Worm (Caenorhabditis elegans): ENCODE data around the gene nrf-6.

nrf-6 gene

ce11 chrII:8065985-8066384 lies 33.5 kb upstream of the nrf-6 start, which contains the start of gene pdha-1:
TSS of gene pdha-1 (plus strand) at chrII:8066285.
- no peak for TF ChIP-seq mep-1 (tag; optimal IDR thresholded peaks at IDR 0.05)
- TF ChIP-seq M03D4.4 (tag; optimal IDR thresholded peaks at IDR 0.05) = no peak
- TF ChIP-seq lsy-2 (tag; optimal IDR thresholded peaks at IDR 0.05) = no peak
- TF ChIP-seq unc-120 (tag; optimal IDR thresholded peaks at IDR 0.05; ENCODE audit: poor library complexity, severe bottlenecking) = no peak
- no peak for TF ChIP-seq nhr-2 (tag; optimal IDR thresholded peaks at IDR 0.05)
- no peak for TF ChIP-seq hlh-1 (tag; optimal IDR thresholded peaks at IDR 0.05)
- TF ChIP-seq mab-5 (tag; optimal IDR thresholded peaks at IDR 0.05) = no peak
- TF ChIP-seq unc-62 (GFP tag; optimal IDR thresholded peaks at IDR 0.05) = no peak
- no peak for TF ChIP-seq nhr-28 (tag; optimal IDR thresholded peaks at IDR 0.05)
- TF ChIP-seq pha-4 (tag; optimal IDR thresholded peaks at IDR 0.05) = no peak
- no peak for TF ChIP-seq drap-1 (GFP tag; optimal IDR thresholded peaks at IDR 0.05)
- TF ChIP-seq nhr-237 (tag; optimal IDR thresholded peaks at IDR 0.05) = no peak
- TF ChIP-seq zip-8 (tag; optimal IDR thresholded peaks at IDR 0.05) = no peak
- no peak for TF ChIP-seq sptf-1 (tag; optimal IDR thresholded peaks at IDR 0.05)
- no peak for TF ChIP-seq blmp-1 (tag; optimal IDR thresholded peaks at IDR 0.05)
- no peak for TF ChIP-seq ceh-83 (GFP tag; optimal IDR thresholded peaks at IDR 0.05)
- no peak for TF ChIP-seq bed-3 (GFP tag; optimal IDR thresholded peaks at IDR 0.05)

ce11 chrII:8062334-8062791 lies 29.9 kb upstream of the nrf-6 start, which contains the start of gene ufd-2:
TSS of gene ufd-2 (plus strand) at chrII:8062741.
- TF ChIP-seq hlh-1 (tag; optimal IDR thresholded peaks at IDR 0.05) (peak; percentile 41), nhr-12 (tag; optimal IDR thresholded peaks at IDR 0.05) (no peak), ces-1 (GFP tag; optimal IDR thresholded peaks at IDR 0.05) (peak; percentile 59), pha-4 (tag; optimal IDR thresholded peaks at IDR 0.05) (peak; percentile 73), mls-2 (tag; optimal IDR thresholded peaks at IDR 0.05) (no peak), elt-3 (tag; optimal IDR thresholded peaks at IDR 0.05) (no peak), mep-1 (tag; optimal IDR thresholded peaks at IDR 0.05) (peak; percentile 76), nhr-237 (tag; optimal IDR thresholded peaks at IDR 0.05) (peak; percentile 48), lin-13 (tag; optimal IDR thresholded peaks at IDR 0.05) (peak; percentile 76), blmp-1 (tag; optimal IDR thresholded peaks at IDR 0.05) (no peak), ceh-39 (tag; optimal IDR thresholded peaks at IDR 0.05) (peak; percentile 43), lin-32 (GFP tag; optimal IDR thresholded peaks at IDR 0.05) (no peak), cnd-1 (tag; optimal IDR thresholded peaks at IDR 0.05) (peak; percentile 25), lsy-2 (tag; optimal IDR thresholded peaks at IDR 0.05) (peak; percentile 63), drap-1 (GFP tag; optimal IDR thresholded peaks at IDR 0.05) (peak; percentile 41)

- no peak for TF ChIP-seq cnd-1 (tag; optimal IDR thresholded peaks at IDR 0.05)
- TF ChIP-seq ham-2 (GFP tag; optimal IDR thresholded peaks at IDR 0.05) = no peak
- no peak for TF ChIP-seq snpc-4 (tag; optimal IDR thresholded peaks at IDR 0.05)
- TF ChIP-seq zip-8 (tag; optimal IDR thresholded peaks at IDR 0.05) = no peak
- no peak for TF ChIP-seq ces-1 (GFP tag; optimal IDR thresholded peaks at IDR 0.05)
- no peak for TF ChIP-seq nhr-2 (tag; optimal IDR thresholded peaks at IDR 0.05)
- TF ChIP-seq elt-1 (tag; optimal IDR thresholded peaks at IDR 0.05; ENCODE audit: borderline replicate concordance, insufficient read depth) = no peak
- no peak for TF ChIP-seq nhr-12 (tag; optimal IDR thresholded peaks at IDR 0.05)
- no peak for TF ChIP-seq pha-4 (tag; optimal IDR thresholded peaks at IDR 0.05)
- TF ChIP-seq tbx-8 (GFP tag; optimal IDR thresholded peaks at IDR 0.05) = no peak
- TF ChIP-seq mab-5 (tag; optimal IDR thresholded peaks at IDR 0.05) = no peak
- TF ChIP-seq drap-1 (GFP tag; optimal IDR thresholded peaks at IDR 0.05) = no peak
- no peak for TF ChIP-seq elt-3 (tag; optimal IDR thresholded peaks at IDR 0.05)
- TF ChIP-seq M03D4.4 (tag; optimal IDR thresholded peaks at IDR 0.05) = no peak
- TF ChIP-seq mls-2 (tag; optimal IDR thresholded peaks at IDR 0.05) = no peak
- TF ChIP-seq ztf-11 (tag; optimal IDR thresholded peaks at IDR 0.05) = no peak
- TF ChIP-seq lsy-2 (tag; optimal IDR thresholded peaks at IDR 0.05) = no peak
- TF ChIP-seq unc-39 (tag; optimal IDR thresholded peaks at IDR 0.05) = no peak
- no peak for TF ChIP-seq hlh-1 (tag; optimal IDR thresholded peaks at IDR 0.05)
- no peak for TF ChIP-seq lin-13 (tag; optimal IDR thresholded peaks at IDR 0.05)
Observed at ce11 chrII:8059532-8059931, 27.0 kb upstream of the nrf-6 start.

- TF ChIP-seq blmp-1 (tag; optimal IDR thresholded peaks at IDR 0.05) = no peak
- TF ChIP-seq snpc-4 (tag; optimal IDR thresholded peaks at IDR 0.05) = no peak
- TF ChIP-seq mls-2 (tag; optimal IDR thresholded peaks at IDR 0.05) = no peak
- TF ChIP-seq unc-39 (tag; optimal IDR thresholded peaks at IDR 0.05) = no peak
- TF ChIP-seq nhr-2 (tag; optimal IDR thresholded peaks at IDR 0.05) = no peak
- no peak for TF ChIP-seq flh-1 (GFP tag; optimal IDR thresholded peaks at IDR 0.05)
- TF ChIP-seq drap-1 (GFP tag; optimal IDR thresholded peaks at IDR 0.05) = no peak
- TF ChIP-seq ceh-43 (GFP tag; optimal IDR thresholded peaks at IDR 0.05) = no peak
- no peak for TF ChIP-seq ham-2 (GFP tag; optimal IDR thresholded peaks at IDR 0.05)
- TF ChIP-seq sem-2 (GFP tag; optimal IDR thresholded peaks at IDR 0.05) = no peak
- no peak for TF ChIP-seq sptf-1 (tag; optimal IDR thresholded peaks at IDR 0.05)
- no peak for TF ChIP-seq nhr-12 (tag; optimal IDR thresholded peaks at IDR 0.05)
- TF ChIP-seq M03D4.4 (tag; optimal IDR thresholded peaks at IDR 0.05) = no peak
- no peak for TF ChIP-seq ztf-11 (tag; optimal IDR thresholded peaks at IDR 0.05)
- no peak for TF ChIP-seq tbx-8 (GFP tag; optimal IDR thresholded peaks at IDR 0.05)
- TF ChIP-seq nhr-28 (tag; optimal IDR thresholded peaks at IDR 0.05) = no peak
- no peak for TF ChIP-seq elt-3 (tag; optimal IDR thresholded peaks at IDR 0.05)
- TF ChIP-seq lsy-2 (tag; optimal IDR thresholded peaks at IDR 0.05) = no peak
- no peak for TF ChIP-seq hlh-1 (tag; optimal IDR thresholded peaks at IDR 0.05)
- TF ChIP-seq unc-120 (tag; optimal IDR thresholded peaks at IDR 0.05; ENCODE audit: poor library complexity, severe bottlenecking) = no peak
Observed at ce11 chrII:8058769-8059168, 26.3 kb upstream of the nrf-6 start, which contains the start of gene T05H10.8. TSS of gene T05H10.8 (plus strand) at chrII:8059069.

Measured in whole organism, mixed stage, embryonic.